Fruit fly (Drosophila melanogaster) whole organism, wandering third instar larva: Measurements from ENCODE around the gene CG43335.

ENCODE experiments used
- Abd-B ChIP-seq: fragments of >200 bp; optimal IDR thresholded peaks from 2 replicates; lab custom pipeline; 2017; ENCODE audit warnings: missing biosample characterization, missing genetic modification characterization
- CG32264 ChIP-seq: fragments of 200-800 bp; sonication (Bioruptor generic); optimal IDR thresholded peaks from 2 replicates; lab custom pipeline; 2016; ENCODE audit warnings: missing biosample characterization, missing genetic modification characterization
- CG9705 ChIP-seq: fragments of 200-800 bp; sonication (Bioruptor generic); optimal IDR thresholded peaks from 2 replicates; lab custom pipeline; 2018; ENCODE audit warnings: missing biosample characterization, mild to moderate bottlenecking, missing genetic modification characterization
- CrebA ChIP-seq: fragments of 200-800 bp; sonication (Bioruptor generic); optimal IDR thresholded peaks from 2 replicates; lab custom pipeline; 2016; ENCODE audit warnings: missing biosample characterization, mild to moderate bottlenecking, missing genetic modification characterization, borderline replicate concordance
- Dfd ChIP-seq: fragments of >200 bp; optimal IDR thresholded peaks from 2 replicates; lab custom pipeline; 2017; ENCODE audit warnings: missing biosample characterization, missing genetic modification characterization
- HLH106 ChIP-seq: fragments of 200-800 bp; optimal IDR thresholded peaks from 3 replicates; lab custom pipeline; 2019; ENCODE audit warnings: missing biosample characterization, mild to moderate bottlenecking, missing genetic modification characterization, moderate library complexity
- Hnf4 ChIP-seq: fragments of 200-800 bp; sonication (Bioruptor generic); optimal IDR thresholded peaks from 2 replicates; lab custom pipeline; 2016; ENCODE audit warnings: missing biosample characterization, mild to moderate bottlenecking, missing genetic modification characterization
- Hr83 ChIP-seq: fragments of 200-300 bp; sonication (Bioruptor generic); optimal IDR thresholded peaks from 2 replicates; lab custom pipeline; 2016; ENCODE audit warnings: missing biosample characterization, mild to moderate bottlenecking, missing genetic modification characterization, moderate library complexity; ENCODE audit not compliant: poor library complexity, severe bottlenecking
- Mio ChIP-seq: sonication (Bioruptor generic); optimal IDR thresholded peaks from 2 replicates; lab custom pipeline; 2016; ENCODE audit warnings: missing biosample characterization, missing genetic modification characterization
- Myc ChIP-seq: fragments of >200 bp; optimal IDR thresholded peaks from 2 replicates; lab custom pipeline; 2017
- OdsH ChIP-seq: fragments of 200-800 bp; sonication (Bioruptor generic); optimal IDR thresholded peaks from 2 replicates; lab custom pipeline; 2016; ENCODE audit warnings: missing biosample characterization, mild to moderate bottlenecking, missing genetic modification characterization
- Rel ChIP-seq, 2 experiments: fragments of 200-800 bp; sonication (Bioruptor generic) in 1 of 2; optimal IDR thresholded peaks; 2 replicates in 1 of 2; 3 replicates in 1 of 2; lab custom pipeline; 2016 to 2019; ENCODE audit warnings: mild to moderate bottlenecking in 2 of 2, missing biosample characterization in 2 of 2, missing genetic modification characterization in 2 of 2, moderate library complexity in 1 of 2
- Vsx2 ChIP-seq: fragments of 200-300, 225-300 bp; sonication (Bioruptor generic); optimal IDR thresholded peaks from 2 replicates; lab custom pipeline; 2018; ENCODE audit warnings: missing biosample characterization, missing genetic modification characterization; ENCODE audit not compliant: partially characterized antibody
- br ChIP-seq: fragments of 200-800 bp; sonication (Bioruptor generic); optimal IDR thresholded peaks from 2 replicates; lab custom pipeline; 2016; ENCODE audit warnings: missing biosample characterization, missing genetic modification characterization
- brk ChIP-seq: fragments of 200-800 bp; sonication (Bioruptor generic); optimal IDR thresholded peaks from 2 replicates; lab custom pipeline; 2016; ENCODE audit warnings: missing biosample characterization, mild to moderate bottlenecking, missing genetic modification characterization
- dl ChIP-seq, 2 experiments: fragments of 175-275, 200-275 bp in 1 of 2; fragments of 200-275 bp in 1 of 2; sonication (Bioruptor generic); optimal IDR thresholded peaks; lab custom pipeline; 2018; ENCODE audit warnings: mild to moderate bottlenecking in 2 of 2, missing biosample characterization in 2 of 2, missing genetic modification characterization in 2 of 2, moderate library complexity in 2 of 2; ENCODE audit not compliant: partially characterized antibody in 2 of 2, insufficient read depth in 1 of 2
- dsf ChIP-seq: sonication (Bioruptor generic); optimal IDR thresholded peaks from 2 replicates; lab custom pipeline; 2016; ENCODE audit warnings: missing biosample characterization, missing genetic modification characterization, borderline replicate concordance
- ey ChIP-seq: fragments of 200-800 bp; sonication (Bioruptor generic); optimal IDR thresholded peaks from 2 replicates; lab custom pipeline; 2016; ENCODE audit warnings: missing biosample characterization, missing genetic modification characterization
- fru ChIP-seq: fragments of 200-800 bp; sonication (Bioruptor generic); optimal IDR thresholded peaks from 3 replicates; lab custom pipeline; 2016; ENCODE audit warnings: missing biosample characterization, mild to moderate bottlenecking, missing genetic modification characterization
- h ChIP-seq: fragments of 200-800 bp; sonication (Bioruptor generic); optimal IDR thresholded peaks from 3 replicates; lab custom pipeline; 2016; ENCODE audit warnings: missing biosample characterization, mild to moderate bottlenecking, missing genetic modification characterization
- jim ChIP-seq: fragments of 175-275, 200-325 bp; sonication (Bioruptor generic); optimal IDR thresholded peaks from 2 replicates; lab custom pipeline; 2016; ENCODE audit warnings: missing biosample characterization, mild to moderate bottlenecking, missing genetic modification characterization
- lola ChIP-seq: fragments of >200 bp; optimal IDR thresholded peaks from 2 replicates; lab custom pipeline; 2017; ENCODE audit warnings: missing biosample characterization, missing genetic modification characterization
- psq ChIP-seq: fragments of 200-800 bp; sonication (Bioruptor generic); optimal IDR thresholded peaks from 3 replicates; lab custom pipeline; 2017; ENCODE audit warnings: missing biosample characterization, mild to moderate bottlenecking, missing genetic modification characterization, moderate library complexity
- rgr ChIP-seq: fragments of 200-800 bp; sonication (Bioruptor generic); optimal IDR thresholded peaks from 3 replicates; lab custom pipeline; 2016; ENCODE audit warnings: missing biosample characterization, mild to moderate bottlenecking, missing genetic modification characterization
- sv ChIP-seq: fragments of 200-800 bp; sonication (Bioruptor generic); optimal IDR thresholded peaks from 3 replicates; lab custom pipeline; 2016; ENCODE audit warnings: missing biosample characterization, missing genetic modification characterization
- tai ChIP-seq: sonication (Bioruptor generic); optimal IDR thresholded peaks from 2 replicates; lab custom pipeline; 2016; ENCODE audit warnings: missing biosample characterization, missing genetic modification characterization
- usp ChIP-seq: fragments of >200 bp; optimal IDR thresholded peaks from 2 replicates; lab custom pipeline; 2017; ENCODE audit warnings: missing biosample characterization, missing genetic modification characterization
- woc ChIP-seq: sonication (Bioruptor generic); optimal IDR thresholded peaks from 2 replicates; lab custom pipeline; 2016; ENCODE audit warnings: missing biosample characterization, mild to moderate bottlenecking, missing genetic modification characterization

Gene CG43335

DNA sequence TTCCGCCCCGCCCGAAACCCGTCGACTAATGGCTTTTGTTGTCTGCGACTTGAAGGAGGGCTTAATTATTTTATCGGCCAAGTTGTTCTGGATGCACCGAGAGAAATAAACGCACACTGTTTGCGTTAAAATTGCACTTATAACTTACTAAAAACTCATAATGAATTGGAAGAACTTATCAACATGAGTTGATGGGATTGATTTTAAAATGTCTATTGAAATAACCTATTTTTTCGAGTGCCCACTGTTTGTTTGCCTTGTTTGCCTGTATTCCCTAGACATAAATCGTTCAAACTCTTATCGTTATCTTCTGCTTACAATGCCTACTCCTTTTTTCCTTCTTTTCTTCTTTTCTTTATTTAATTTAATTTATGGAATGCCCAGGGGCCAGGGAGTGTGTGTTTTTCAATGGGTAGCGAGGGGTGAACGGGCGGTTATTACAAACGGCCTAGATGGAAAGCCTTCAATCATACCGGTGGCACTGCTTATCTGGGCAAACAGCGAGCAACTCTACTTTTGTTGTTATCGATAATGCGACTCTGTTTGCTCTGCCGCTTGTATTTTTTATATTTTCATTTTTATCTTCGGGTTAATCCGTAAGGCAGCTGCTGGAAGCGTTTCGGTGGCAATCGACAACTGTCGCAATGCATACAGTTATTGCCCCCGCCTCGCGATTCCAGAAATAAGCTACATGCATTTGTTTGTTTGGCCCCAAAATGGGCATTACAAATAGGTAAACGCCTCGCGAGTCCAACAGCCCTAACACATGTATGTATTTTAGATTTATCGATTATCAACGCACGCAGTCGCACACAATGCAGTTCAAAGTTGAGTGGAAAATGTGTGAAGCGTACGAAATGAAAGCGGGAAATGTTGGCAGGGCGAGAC, 41.2 kb downstream of the CG43335 start:
- TF ChIP-seq fru (GFP tag; lab: Kevin White, UChicago) (no peak), rgr (GFP tag; lab: Kevin White, UChicago) (no peak), sv (GFP tag; lab: Kevin White, UChicago) (peak; percentile 18)

DNA sequence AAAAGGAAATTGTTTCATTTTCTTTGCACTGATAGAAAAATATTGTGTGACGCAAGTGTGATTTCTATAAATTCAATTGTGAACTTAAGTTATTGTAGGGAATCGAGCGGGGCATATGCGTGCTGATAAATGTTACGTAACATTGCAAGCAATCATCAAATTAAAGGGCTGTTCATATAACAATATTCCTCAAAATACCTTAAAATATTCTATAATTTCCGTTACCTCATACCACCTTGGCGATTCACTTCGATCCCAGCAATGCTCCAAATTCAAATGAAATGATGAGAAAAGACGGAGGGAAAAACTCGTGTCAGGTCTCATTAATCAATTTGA, 41.8 kb downstream of the CG43335 start:
- no peak for TF ChIP-seq dsf (GFP tag; lab: Kevin White, UChicago)
- no peak for TF ChIP-seq Abd-B (GFP tag; lab: Kevin White, UChicago)

DNA sequence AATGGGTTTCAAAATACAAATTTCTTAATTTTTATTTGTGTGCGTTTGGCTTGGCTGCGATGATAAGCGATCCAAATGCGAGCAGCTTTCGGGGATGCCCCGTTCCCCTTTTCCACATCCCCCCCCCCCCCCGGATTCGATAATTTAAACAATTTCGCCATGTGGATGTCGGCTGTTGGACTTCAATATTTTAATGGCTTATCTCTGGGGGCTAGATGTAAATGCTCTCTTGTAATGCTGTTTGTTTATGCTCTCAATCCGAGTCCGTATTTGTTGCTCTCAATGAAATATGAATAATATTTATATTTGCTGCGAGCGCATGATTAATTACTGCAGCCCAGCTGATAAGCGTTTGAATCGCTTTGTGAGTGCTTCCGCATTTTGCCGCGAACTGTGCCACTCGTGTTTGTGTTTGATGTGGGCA, 42.3 kb downstream of the CG43335 start:
- no peak for TF ChIP-seq Hnf4 (GFP tag; lab: Kevin White, UChicago)
- TF ChIP-seq Hr83 (GFP tag; lab: Kevin White, UChicago), result no peak
- TF ChIP-seq Rel (GFP tag; optimal IDR thresholded peaks at IDR 0.05; lab: Kevin White, UChicago), result no peak
- TF ChIP-seq Rel (tag; optimal IDR thresholded peaks at IDR 0.05; lab: Kevin White, UChicago), result peak; percentile 95

DNA sequence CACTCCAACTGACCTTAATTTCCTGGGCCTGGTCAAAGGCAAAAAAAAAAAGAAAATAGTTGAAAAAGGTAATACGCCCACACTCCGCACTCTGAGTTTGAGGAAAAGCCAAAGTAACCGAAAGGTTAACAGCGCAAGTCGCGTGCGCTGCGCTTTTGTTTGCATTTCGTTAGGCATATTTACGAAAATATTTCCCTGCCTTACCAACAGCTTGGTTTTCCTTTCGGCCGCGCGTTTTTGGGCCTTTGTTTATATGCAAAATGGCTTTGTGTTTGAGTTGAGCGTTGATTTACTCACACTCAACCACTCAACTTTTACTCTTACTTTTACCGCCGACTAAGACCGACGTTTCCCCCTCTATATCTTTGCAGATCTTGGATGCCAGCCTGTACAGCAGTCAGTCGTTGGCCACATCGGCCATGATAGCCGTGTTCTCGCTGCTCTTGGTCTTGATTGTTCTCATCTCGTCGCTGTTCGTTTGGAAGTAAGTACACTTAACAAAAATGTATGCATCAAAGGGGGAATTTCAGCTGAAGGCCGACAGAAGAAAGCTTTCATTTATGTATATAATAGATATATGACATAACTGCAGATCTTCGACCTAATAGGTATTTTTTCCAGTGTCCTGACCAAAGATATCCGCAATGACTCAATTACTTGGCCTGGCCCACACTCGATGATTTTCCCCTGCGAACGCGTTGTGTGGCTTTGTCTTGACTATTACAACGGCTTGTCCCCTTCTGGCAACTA, 43.7 kb downstream of the CG43335 start:
- no peak for TF ChIP-seq rgr (GFP tag; lab: Kevin White, UChicago)
- no peak for TF ChIP-seq Hr83 (GFP tag; lab: Kevin White, UChicago)
- no peak for TF ChIP-seq Dfd (GFP tag; lab: Kevin White, UChicago)
- TF ChIP-seq br (GFP tag; lab: Kevin White, UChicago), result no peak
- no peak for TF ChIP-seq dsf (GFP tag; lab: Kevin White, UChicago)
- TF ChIP-seq tai (GFP tag; lab: Kevin White, UChicago), result no peak
- TF ChIP-seq Vsx2 (GFP tag; lab: Kevin White, UChicago), result no peak
- TF ChIP-seq psq, result no peak
- no peak for TF ChIP-seq Myc (lab: Kevin White, UChicago)
- no peak for TF ChIP-seq lola (GFP tag; lab: Kevin White, UChicago)
- TF ChIP-seq jim, result no peak
- TF ChIP-seq CG32264 (GFP tag; lab: Kevin White, UChicago), result no peak
- no peak for TF ChIP-seq Mio (GFP tag; lab: Kevin White, UChicago)
- no peak for TF ChIP-seq usp
- no peak for TF ChIP-seq h (GFP tag; lab: Kevin White, UChicago)
- no peak for TF ChIP-seq sv (GFP tag; lab: Kevin White, UChicago)
- TF ChIP-seq CG9705 (GFP tag; lab: Kevin White, UChicago), result no peak
- TF ChIP-seq Rel (GFP tag; optimal IDR thresholded peaks at IDR 0.05; lab: Kevin White, UChicago), result no peak
- TF ChIP-seq Rel (tag; optimal IDR thresholded peaks at IDR 0.05; lab: Kevin White, UChicago), result no peak
- TF ChIP-seq, all 38 proteins: peak for 0

DNA sequence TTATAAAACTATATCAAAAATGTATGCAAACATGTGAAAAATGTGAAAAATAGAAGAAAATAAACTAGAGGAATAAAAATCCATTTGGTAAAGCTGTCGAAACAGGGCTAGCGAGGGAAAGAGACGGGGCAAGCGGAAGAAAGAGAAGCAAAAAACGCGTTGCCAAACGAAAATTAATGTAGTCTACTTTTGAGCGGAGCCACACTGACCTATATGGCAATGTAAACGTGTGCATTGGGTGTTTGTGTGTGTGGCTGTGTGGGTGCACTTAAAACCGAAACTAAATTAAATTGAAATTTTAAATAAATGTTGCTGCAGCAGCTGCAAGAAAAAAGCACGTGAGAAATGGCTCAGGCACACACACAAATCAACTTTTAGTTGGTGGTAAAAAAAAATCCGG, 44.7 kb downstream of the CG43335 start:
- TF ChIP-seq dl (GFP tag; optimal IDR thresholded peaks at IDR 0.05; lab: Kevin White, UChicago; ENCODE audit: insufficient read depth in 1 of 2, partially characterized antibody in 2 of 2) (no peak), dsf (GFP tag; lab: Kevin White, UChicago) (no peak), Mio (GFP tag; lab: Kevin White, UChicago) (no peak), CrebA (GFP tag; lab: Kevin White, UChicago) (no peak), HLH106 (no peak), Dfd (GFP tag; lab: Kevin White, UChicago) (no peak), fru (GFP tag; lab: Kevin White, UChicago) (no peak), ey (no peak), sv (GFP tag; lab: Kevin White, UChicago) (no peak), rgr (GFP tag; lab: Kevin White, UChicago) (no peak), OdsH (GFP tag; lab: Kevin White, UChicago) (no peak), brk (GFP tag; lab: Kevin White, UChicago) (no peak), br (GFP tag; lab: Kevin White, UChicago) (no peak), usp (no peak), CG32264 (GFP tag; lab: Kevin White, UChicago) (no peak), woc (GFP tag; lab: Kevin White, UChicago) (no peak), CG9705 (GFP tag; lab: Kevin White, UChicago) (no peak)
